Fruit fly (Drosophila melanogaster) whole organism, embryonic: ENCODE data around the gene CG6923.
A peak's percentile ranks its signal among the peaks of the same experiment; 100 is the strongest.

Experiments used
- Blimp-1 ChIP-seq: fragments of 200-800 bp; sonication (Bioruptor generic); optimal IDR thresholded peaks from 3 replicates; lab custom pipeline; 2018; ENCODE audit warnings: missing biosample characterization, missing genetic modification characterization, mild to moderate bottlenecking, moderate library complexity, missing genetic modification reagents
- CG10654 ChIP-seq: fragments of 200-800 bp; sonication (Bioruptor generic); optimal IDR thresholded peaks from 2 replicates; lab custom pipeline; 2016; ENCODE audit warnings: missing biosample characterization, missing genetic modification characterization
- CG12155 ChIP-seq: fragments of 200-800 bp; sonication (Bioruptor generic); optimal IDR thresholded peaks from 3 replicates; lab custom pipeline; 2016; ENCODE audit warnings: missing biosample characterization, missing genetic modification characterization
- CG12236 ChIP-seq: fragments of 200-800 bp; sonication (Bioruptor generic); optimal IDR thresholded peaks from 2 replicates; lab custom pipeline; 2016; ENCODE audit warnings: missing biosample characterization, missing genetic modification characterization
- CG14710 ChIP-seq: fragments of 200-800 bp; sonication (Bioruptor generic); optimal IDR thresholded peaks from 3 replicates; lab custom pipeline; 2019; ENCODE audit warnings: missing biosample characterization, mild to moderate bottlenecking, missing genetic modification characterization, moderate library complexity
- CG1529 ChIP-seq: fragments of 200-800 bp; sonication (Bioruptor generic); optimal IDR thresholded peaks from 3 replicates; lab custom pipeline; 2018; ENCODE audit warnings: missing biosample characterization, missing genetic modification characterization
- CG16813 ChIP-seq: fragments of 200-800 bp; sonication (Bioruptor generic); IDR thresholded peaks from 3 replicates; pipeline ENCODE4 v1.3.6; 2022; ENCODE audit warnings: missing biosample characterization, missing genetic modification characterization; ENCODE audit not compliant: partially characterized antibody
- CG17829 ChIP-seq: fragments of 200-800 bp; optimal IDR thresholded peaks from 2 replicates; lab custom pipeline; 2019; ENCODE audit warnings: missing biosample characterization, mild to moderate bottlenecking, missing genetic modification characterization, moderate library complexity
- CG2889 ChIP-seq: fragments of 200-800 bp; sonication (Bioruptor generic); IDR thresholded peaks from 3 replicates; pipeline ENCODE4 v1.3.6; 2022; ENCODE audit warnings: missing biosample characterization, missing genetic modification characterization
- CG34224 ChIP-seq: fragments of 200-800 bp; sonication (Bioruptor generic); IDR thresholded peaks from 3 replicates; pipeline ENCODE4 v1.3.6; 2022; ENCODE audit warnings: missing biosample characterization, missing genetic modification characterization; ENCODE audit not compliant: partially characterized antibody
- CG8478 ChIP-seq: fragments of >200 bp; optimal IDR thresholded peaks from 2 replicates; lab custom pipeline; 2018
- Deaf1 ChIP-seq: fragments of 200-800 bp; optimal IDR thresholded peaks from 3 replicates; lab custom pipeline; 2019; ENCODE audit warnings: missing biosample characterization, mild to moderate bottlenecking, missing genetic modification characterization, moderate library complexity
- Dll ChIP-seq: fragments of 200-800 bp; sonication (Bioruptor generic); IDR thresholded peaks from 4 replicates; pipeline ENCODE4 v1.3.6; 2022; ENCODE audit warnings: missing biosample characterization, missing genetic modification characterization; ENCODE audit not compliant: partially characterized antibody
- E2f1 ChIP-seq: fragments of 200-800 bp; sonication (Bioruptor generic); IDR thresholded peaks from 2 replicates; pipeline ENCODE4 v1.3.6; 2022; ENCODE audit warnings: missing biosample characterization, missing genetic modification characterization
- Gsc ChIP-seq: fragments of 200-800 bp; sonication (Bioruptor generic); IDR thresholded peaks from 2 replicates; pipeline ENCODE4 v1.3.6; 2022; ENCODE audit warnings: missing biosample characterization, missing genetic modification characterization
- HLH3B ChIP-seq: fragments of 200-800 bp; sonication (Bioruptor generic); IDR thresholded peaks from 2 replicates; pipeline ENCODE4 v1.3.6; 2022; ENCODE audit warnings: missing biosample characterization, missing genetic modification characterization
- HLH54F ChIP-seq: fragments of 200-800 bp; sonication (Bioruptor generic); optimal IDR thresholded peaks from 3 replicates; lab custom pipeline; 2016; ENCODE audit warnings: missing biosample characterization, missing genetic modification characterization
- HmgZ ChIP-seq: fragments of 200-800 bp; sonication (Bioruptor generic); optimal IDR thresholded peaks from 2 replicates; lab custom pipeline; 2018; ENCODE audit warnings: missing biosample characterization, mild to moderate bottlenecking, missing genetic modification characterization
- Kr ChIP-seq: fragments of 200-800 bp; sonication (Bioruptor generic); optimal IDR thresholded peaks from 2 replicates; lab custom pipeline; 2017; ENCODE audit warnings: missing biosample characterization, mild to moderate bottlenecking, missing genetic modification characterization
- Med ChIP-seq: fragments of 200-800 bp; sonication (Bioruptor generic); peaks from one replicate; lab custom pipeline; 2016; ENCODE audit warnings: missing biosample characterization, missing genetic modification characterization, mild to moderate bottlenecking, inconsistent platforms, moderate library complexity
- Taf1 ChIP-seq: fragments of 200-800 bp; sonication (Bioruptor generic); IDR thresholded peaks from 2 replicates; pipeline ENCODE4 v1.3.6; 2022; ENCODE audit warnings: missing biosample characterization, missing genetic modification characterization
- Tbp ChIP-seq: fragments of >200 bp; optimal IDR thresholded peaks from 2 replicates; lab custom pipeline; 2018; ENCODE audit warnings: missing biosample characterization, missing genetic modification characterization
- Trl ChIP-seq, 3 experiments: fragments of >200 bp in 2 of 3; fragments of 200-800 bp in 1 of 3; sonication (Bioruptor generic) in 1 of 3; optimal IDR thresholded peaks; 2 replicates in 1 of 3; 3 replicates in 2 of 3; lab custom pipeline; 2016 to 2017; ENCODE audit warnings: missing biosample characterization in 1 of 3, missing genetic modification characterization in 1 of 3
- Vsx1 ChIP-seq: fragments of 200-800 bp; sonication (Bioruptor generic); optimal IDR thresholded peaks from 2 replicates; lab custom pipeline; 2017; ENCODE audit warnings: missing biosample characterization, mild to moderate bottlenecking, missing genetic modification characterization, missing genetic modification reagents
- ato ChIP-seq: fragments of 200-800 bp; sonication (Bioruptor generic); IDR thresholded peaks from 2 replicates; pipeline ENCODE4 v1.3.6; 2022; ENCODE audit warnings: missing biosample characterization, missing genetic modification characterization; ENCODE audit not compliant: partially characterized antibody
- bsh ChIP-seq, 2 experiments: fragments of 200-800 bp; sonication (Bioruptor generic); optimal IDR thresholded peaks; 2 replicates each; lab custom pipeline; 2017 to 2018; ENCODE audit warnings: mild to moderate bottlenecking in 2 of 2, missing biosample characterization in 2 of 2, missing genetic modification characterization in 2 of 2, moderate library complexity in 1 of 2
- cg ChIP-seq: fragments of 200-800 bp; sonication (Bioruptor generic); optimal IDR thresholded peaks from 3 replicates; lab custom pipeline; 2019; ENCODE audit warnings: missing biosample characterization, mild to moderate bottlenecking, missing genetic modification characterization, moderate library complexity
- chinmo ChIP-seq: fragments of 200-800 bp; sonication (Bioruptor generic); IDR thresholded peaks from 4 replicates; pipeline ENCODE4 v1.3.6; 2022; ENCODE audit warnings: missing biosample characterization, missing genetic modification characterization; ENCODE audit not compliant: partially characterized antibody
- ci ChIP-seq: fragments of 200-800 bp; sonication (Bioruptor generic); IDR thresholded peaks from 3 replicates; pipeline ENCODE4 v1.3.6; 2022; ENCODE audit warnings: missing biosample characterization, missing genetic modification characterization
- dm ChIP-seq: fragments of 200-800 bp; sonication (Bioruptor generic); optimal IDR thresholded peaks from 3 replicates; lab custom pipeline; 2016; ENCODE audit warnings: missing biosample characterization, missing genetic modification characterization
- dmrt99B ChIP-seq: fragments of 200-800 bp; sonication (Bioruptor generic); optimal IDR thresholded peaks from 2 replicates; lab custom pipeline; 2018; ENCODE audit warnings: missing biosample characterization, mild to moderate bottlenecking, missing genetic modification characterization, moderate library complexity
- eve ChIP-seq, 2 experiments: fragments of >200 bp; optimal IDR thresholded peaks; 2 replicates each; lab custom pipeline; 2017; ENCODE audit warnings: missing biosample characterization in 2 of 2, missing genetic modification characterization in 2 of 2
- eyg ChIP-seq: fragments of 200-800 bp; sonication (Bioruptor generic); optimal IDR thresholded peaks from 3 replicates; lab custom pipeline; 2016; ENCODE audit warnings: missing biosample characterization, missing genetic modification characterization
- fd3F ChIP-seq: fragments of 200-800 bp; sonication (Bioruptor generic); optimal IDR thresholded peaks from 2 replicates; lab custom pipeline; 2018; ENCODE audit warnings: missing biosample characterization, mild to moderate bottlenecking, missing genetic modification characterization, moderate library complexity
- gro ChIP-seq: fragments of 200-800 bp; sonication (Bioruptor generic); optimal IDR thresholded peaks from 2 replicates; lab custom pipeline; 2016; ENCODE audit warnings: missing biosample characterization, missing genetic modification characterization
- hbn ChIP-seq: fragments of 200-800 bp; sonication (Bioruptor generic); IDR thresholded peaks from 2 replicates; pipeline ENCODE4 v1.3.6; 2022; ENCODE audit warnings: missing biosample characterization, missing genetic modification characterization; ENCODE audit not compliant: partially characterized antibody
- her ChIP-seq: fragments of 200-800 bp; sonication (Bioruptor generic); optimal IDR thresholded peaks from 2 replicates; lab custom pipeline; 2016; ENCODE audit warnings: missing biosample characterization, missing genetic modification characterization
- kah ChIP-seq: fragments of 200-800 bp; sonication (Bioruptor generic); optimal IDR thresholded peaks from 2 replicates; lab custom pipeline; 2018; ENCODE audit warnings: missing biosample characterization, mild to moderate bottlenecking, missing genetic modification characterization
- knrl ChIP-seq: fragments of 200-800 bp; sonication (Bioruptor generic); IDR thresholded peaks from 3 replicates; pipeline ENCODE4 v1.3.6; 2022; ENCODE audit warnings: missing biosample characterization, missing genetic modification characterization; ENCODE audit not compliant: partially characterized antibody
- lola ChIP-seq, 3 experiments: fragments of >200 bp in 2 of 3; fragments of 200-800 bp in 1 of 3; sonication (Bioruptor generic) in 1 of 3; optimal IDR thresholded peaks; 2 replicates each; lab custom pipeline; 2017 to 2019; ENCODE audit warnings: missing biosample characterization in 3 of 3, missing genetic modification characterization in 3 of 3, mild to moderate bottlenecking in 1 of 3, moderate library complexity in 1 of 3
- lov ChIP-seq, 2 experiments: fragments of 200-800 bp in 1 of 2; fragments of >200 bp in 1 of 2; sonication (Bioruptor generic) in 1 of 2; IDR thresholded peaks in 1 of 2; optimal IDR thresholded peaks in 1 of 2; 2 replicates in 1 of 2; 3 replicates in 1 of 2; pipeline versions ENCODE4 v1.3.6 to Lab custom; 2017 to 2022; ENCODE audit warnings: missing biosample characterization in 1 of 2, missing genetic modification characterization in 1 of 2
- mirr ChIP-seq: fragments of 200-800 bp; sonication (Bioruptor generic); optimal IDR thresholded peaks from 3 replicates; lab custom pipeline; 2018; ENCODE audit warnings: missing biosample characterization, mild to moderate bottlenecking, missing genetic modification characterization
- p53 ChIP-seq: fragments of 200-800 bp; sonication (Bioruptor generic); optimal IDR thresholded peaks from 2 replicates; lab custom pipeline; 2016; ENCODE audit warnings: missing biosample characterization, missing genetic modification characterization
- pb ChIP-seq: fragments of 200-800 bp; sonication (Bioruptor generic); optimal IDR thresholded peaks from 3 replicates; lab custom pipeline; 2016; ENCODE audit warnings: missing biosample characterization, missing genetic modification characterization
- pfk ChIP-seq: fragments of 200-800 bp; sonication (Bioruptor generic); optimal IDR thresholded peaks from 2 replicates; lab custom pipeline; 2018; ENCODE audit warnings: missing biosample characterization, mild to moderate bottlenecking, missing genetic modification characterization, moderate library complexity
- seq ChIP-seq: fragments of 200-800 bp; sonication (Bioruptor generic); IDR thresholded peaks from 2 replicates; pipeline ENCODE4 v1.3.6; 2022; ENCODE audit warnings: missing biosample characterization, missing genetic modification characterization
- tll ChIP-seq, 2 experiments: fragments of 200-800 bp in 1 of 2; fragments of >200 bp in 1 of 2; sonication (Bioruptor generic) in 1 of 2; optimal IDR thresholded peaks; 2 replicates each; lab custom pipeline; 2017 to 2019; ENCODE audit warnings: missing biosample characterization in 2 of 2, missing genetic modification characterization in 2 of 2, mild to moderate bottlenecking in 1 of 2, moderate library complexity in 1 of 2
- yki ChIP-seq: fragments of >200 bp; optimal IDR thresholded peaks from 3 replicates; lab custom pipeline; 2018

The CG6923 gene

DNA sequence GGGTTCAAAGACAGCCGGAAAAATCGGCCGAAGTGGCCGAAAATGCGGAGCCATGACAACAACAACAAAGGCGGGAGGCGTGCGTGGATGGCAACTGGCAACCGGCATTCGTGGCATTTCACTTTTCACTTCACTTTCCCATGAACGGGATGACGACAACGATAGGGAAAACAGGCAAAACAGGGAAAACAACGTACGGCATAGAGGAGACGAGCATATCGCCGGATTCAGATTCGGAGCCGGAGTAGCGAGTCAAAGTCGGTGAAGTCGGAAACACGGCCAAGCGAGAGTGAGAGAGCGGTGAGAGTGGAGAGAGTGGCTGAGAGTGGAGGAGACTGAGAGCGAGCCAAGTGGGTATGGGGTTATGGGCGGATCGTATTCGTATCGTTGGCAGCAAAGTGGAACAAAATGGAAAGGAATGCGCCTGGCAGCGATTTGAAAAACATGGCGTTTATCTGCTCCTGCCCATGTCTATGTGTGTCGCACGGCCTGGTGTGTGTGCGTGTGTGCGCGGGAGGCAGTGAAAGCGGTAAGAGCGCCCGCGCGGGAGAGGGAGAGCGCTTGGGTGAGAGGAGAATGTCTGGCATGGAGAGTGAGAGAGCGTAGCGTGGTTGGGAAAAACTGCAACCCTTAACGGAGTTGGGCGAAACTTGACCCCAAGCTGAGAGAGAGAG lies 23.6 kb upstream of the CG6923 start (continued):
- TF ChIP-seq Vsx1 (GFP tag; lab: Kevin White, UChicago): no peak
- TF ChIP-seq bsh (GFP tag; optimal IDR thresholded peaks at IDR 0.05; lab: Kevin White, UChicago): peak in 1 of 2 experiments; percentile 13
- peak; percentile 45 for TF ChIP-seq Kr (GFP tag; lab: Kevin White, UChicago)
- TF ChIP-seq CG1529: no peak
- TF ChIP-seq ato: no peak
- TF ChIP-seq Taf1 (GFP tag; lab: Robert Waterston, UW): no peak
- no peak for TF ChIP-seq mirr (GFP tag; lab: Kevin White, UChicago)
- peak; percentile 51; the same call in 2 of the 4 replicates for TF ChIP-seq Dll (GFP tag; lab: Robert Waterston, UW)
- TF ChIP-seq CG14710 (tag; lab: Kevin White, UChicago): peak; percentile 1
- peak; percentile 97 for TF ChIP-seq yki (lab: Kevin White, UChicago)
- TF ChIP-seq CG12155 (GFP tag; lab: Kevin White, UChicago): peak; percentile 64
- no peak for TF ChIP-seq CG10654
- no peak for TF ChIP-seq eve (GFP tag; optimal IDR thresholded peaks at IDR 0.05; lab: Kevin White, UChicago)
- no peak for TF ChIP-seq lov (optimal IDR thresholded peaks at IDR 0.05; lab: Kevin White, UChicago)
- TF ChIP-seq lov (GFP tag; IDR thresholded peaks at IDR 0.05; lab: Robert Waterston, UW): no peak
- TF ChIP-seq CG34224 (GFP tag; lab: Robert Waterston, UW): peak; percentile 51; the same call in 1 of the 3 replicates
- no peak for TF ChIP-seq dmrt99B (tag; lab: Kevin White, UChicago)
- peak; percentile 68 for TF ChIP-seq Tbp
- peak; percentile 61 for TF ChIP-seq Deaf1
- peak; percentile 48 for TF ChIP-seq hbn (GFP tag; lab: Robert Waterston, UW)
- TF ChIP-seq dm (GFP tag; lab: Kevin White, UChicago): no peak
- no peak for TF ChIP-seq lola (GFP tag; optimal IDR thresholded peaks at IDR 0.05; lab: Kevin White, UChicago)
- peak; percentile 73 for TF ChIP-seq CG8478 (lab: Kevin White, UChicago)
- TF ChIP-seq E2f1: no peak
- no peak for TF ChIP-seq CG2889 (GFP tag; lab: Robert Waterston, UW)
- peak; percentile 36; the same call in 1 of the 3 replicates for TF ChIP-seq CG16813 (GFP tag; lab: Robert Waterston, UW)
- TF ChIP-seq gro (GFP tag; lab: Kevin White, UChicago): no peak
- peak; percentile 47; the same call in 1 of the 2 replicates for TF ChIP-seq seq (GFP tag; lab: Robert Waterston, UW)
- no peak for TF ChIP-seq p53 (GFP tag; lab: Kevin White, UChicago)
- peak; percentile 96 for TF ChIP-seq Blimp-1 (GFP tag; lab: Kevin White, UChicago)
- no peak for TF ChIP-seq Gsc (GFP tag; lab: Robert Waterston, UW)
- TF ChIP-seq CG12236: no peak
- peak; percentile 91 for TF ChIP-seq cg
- TF ChIP-seq her (GFP tag; lab: Kevin White, UChicago): peak; percentile 10
- no peak for TF ChIP-seq kah (GFP tag; lab: Kevin White, UChicago)
- no peak for TF ChIP-seq eyg
- TF ChIP-seq CG17829: no peak
- no peak for TF ChIP-seq HLH3B (GFP tag; lab: Robert Waterston, UW)
- no peak for TF ChIP-seq fd3F
- TF ChIP-seq pfk (GFP tag; lab: Kevin White, UChicago): peak; percentile 97
- no peak for TF ChIP-seq HmgZ
- peak; percentile 90 to 99 for TF ChIP-seq Trl (optimal IDR thresholded peaks at IDR 0.05; lab: Kevin White, UChicago)
- peak; percentile 31 for TF ChIP-seq Trl (GFP tag; optimal IDR thresholded peaks at IDR 0.05; lab: Kevin White, UChicago)
- no peak for TF ChIP-seq knrl (GFP tag; lab: Robert Waterston, UW)
- peak; percentile 78 for TF ChIP-seq Med (GFP tag; lab: Kevin White, UChicago)
- peak in 1 of 2 experiments; percentile 74 for TF ChIP-seq tll (GFP tag; optimal IDR thresholded peaks at IDR 0.05; lab: Kevin White, UChicago)
- peak; percentile 50; the same call in 1 of the 3 replicates for TF ChIP-seq ci
- peak; percentile 77; the same call in 1 of the 4 replicates for TF ChIP-seq chinmo
- no peak for TF ChIP-seq pb
- TF ChIP-seq HLH54F (GFP tag; lab: Kevin White, UChicago): no peak
